Worm (Caenorhabditis elegans) whole organism, L4 larva: ENCODE data around the gene daf-15.
A peak's percentile ranks its signal among the peaks of the same experiment; 100 is the strongest.

Experiments
- D1046.2 ChIP-seq: fragments of 200-800 bp; sonication (Bioruptor generic); IDR thresholded peaks from 2 replicates; pipeline ENCODE4 v1.3.6; 2022; ENCODE audit warnings: missing genetic modification characterization, missing compliant biosample characterization
- aly-2 ChIP-seq: sonication (generic microtip); optimal IDR thresholded peaks from 2 replicates; lab custom pipeline; 2018; ENCODE audit warnings: missing biosample characterization, missing genetic modification characterization
- dmd-8 ChIP-seq: fragments of 200-800 bp; sonication (Bioruptor generic); IDR thresholded peaks from 2 replicates; pipeline ENCODE4 v1.3.6; 2022; ENCODE audit warnings: missing genetic modification characterization, missing compliant biosample characterization
- mep-1 ChIP-seq: fragments of 150-350 bp; sonication (generic microtip); optimal IDR thresholded peaks from 3 replicates; lab custom pipeline; 2014; ENCODE audit warnings: missing biosample characterization, missing genetic modification characterization
- nhr-11 ChIP-seq: fragments of 150-350 bp; optimal IDR thresholded peaks from 2 replicates; lab custom pipeline; 2014; ENCODE audit warnings: missing biosample characterization, missing genetic modification characterization
- nhr-237 ChIP-seq: sonication (generic microtip); optimal IDR thresholded peaks from 2 replicates; lab custom pipeline; 2017; ENCODE audit warnings: missing biosample characterization, missing genetic modification characterization
- nhr-77 ChIP-seq: fragments of 150-350 bp; optimal IDR thresholded peaks from 2 replicates; lab custom pipeline; 2014; ENCODE audit warnings: missing biosample characterization, missing genetic modification characterization
- pha-4 ChIP-seq, 2 experiments: fragments of 150-350 bp in 1 of 2; fragments of 200-800 bp in 1 of 2; sonication (Bioruptor generic) in 1 of 2; IDR thresholded peaks in 1 of 2; optimal IDR thresholded peaks in 1 of 2; 2 replicates each; pipeline versions ENCODE4 v1.3.6 to Lab custom; 2014 to 2022; ENCODE audit warnings: missing genetic modification characterization in 2 of 2, missing genetic modification reagents in 2 of 2, missing biosample characterization in 1 of 2, missing compliant biosample characterization in 1 of 2
- snpc-4 ChIP-seq: fragments of 150-350 bp; optimal IDR thresholded peaks from 2 replicates; lab custom pipeline; 2014; ENCODE audit warnings: missing biosample characterization, missing genetic modification characterization
- unc-39 ChIP-seq: sonication (generic microtip); optimal IDR thresholded peaks from 2 replicates; lab custom pipeline; 2017; ENCODE audit warnings: missing biosample characterization, missing genetic modification characterization
- ztf-11 ChIP-seq: fragments of 150-350 bp; optimal IDR thresholded peaks from 2 replicates; lab custom pipeline; 2014; ENCODE audit warnings: missing biosample characterization, missing genetic modification characterization

- peak; percentile 6 for TF ChIP-seq mep-1 (tag; lab: Kevin White, UChicago)
- no peak for TF ChIP-seq unc-39 (tag; lab: Kevin White, UChicago)
- no peak for TF ChIP-seq ztf-11
- TF ChIP-seq snpc-4 = no peak
- TF ChIP-seq pha-4 (GFP tag; IDR thresholded peaks at IDR 0.05; lab: Robert Waterston, UW) = no peak
- no peak for TF ChIP-seq pha-4 (tag; optimal IDR thresholded peaks at IDR 0.05; lab: Kevin White, UChicago)
- peak; percentile 31 for TF ChIP-seq nhr-77 (tag; lab: Kevin White, UChicago)
- no peak for TF ChIP-seq aly-2 (tag; lab: Kevin White, UChicago)
- TF ChIP-seq nhr-11 (tag; lab: Kevin White, UChicago) = no peak
- TF ChIP-seq nhr-237 (tag; lab: Kevin White, UChicago) = no peak
- no peak for TF ChIP-seq D1046.2
- TF ChIP-seq dmd-8 (GFP tag; lab: Robert Waterston, UW) = no peak
These were observed 42.9 kb upstream of the daf-15 start, which contains the start of gene pigc-1 for ce11 chrIV:9343102-9343599.
